Worm (Caenorhabditis elegans) whole organism, L4 larva: ENCODE measurements around the gene srh-36.

Source experiments
- F10B5.3 ChIP-seq: sonication (generic microtip); optimal IDR thresholded peaks from 2 replicates; lab custom pipeline; 2016; ENCODE audit warnings: mild to moderate bottlenecking, missing genetic modification characterization, missing compliant biosample characterization
- F26F4.8 ChIP-seq: fragments of 200-800 bp; sonication (Bioruptor generic); conservative IDR thresholded peaks from 2 replicates; pipeline ENCODE4 v1.3.6; 2022; ENCODE audit warnings: missing genetic modification characterization, missing compliant biosample characterization
- F37D6.2 ChIP-seq: sonication (generic microtip); optimal IDR thresholded peaks from 2 replicates; lab custom pipeline; 2016; ENCODE audit warnings: mild to moderate bottlenecking, missing genetic modification characterization, missing compliant biosample characterization
- F49E8.2 ChIP-seq: sonication (generic microtip); optimal IDR thresholded peaks from 2 replicates; lab custom pipeline; 2016; ENCODE audit warnings: missing compliant biosample characterization, mild to moderate bottlenecking, missing genetic modification characterization, borderline replicate concordance
- Y5F2A.4 ChIP-seq: fragments of 200-800 bp; sonication (Bioruptor generic); optimal IDR thresholded peaks from 2 replicates; lab custom pipeline; 2018; ENCODE audit warnings: mild to moderate bottlenecking, missing genetic modification characterization, missing compliant biosample characterization
- ama-1 ChIP-seq: fragments of 150-350 bp; optimal IDR thresholded peaks from 2 replicates; lab custom pipeline; 2014; ENCODE audit warnings: inconsistent platforms, mixed read lengths
- attf-4 ChIP-seq: sonication (generic microtip); optimal IDR thresholded peaks from 3 replicates; lab custom pipeline; 2017; ENCODE audit warnings: missing biosample characterization, missing genetic modification characterization
- ceh-20 ChIP-seq: fragments of 200-800 bp; sonication (Bioruptor generic); IDR thresholded peaks from 2 replicates; pipeline ENCODE4 v1.3.6; 2022; ENCODE audit warnings: missing genetic modification reagents, missing genetic modification characterization, missing compliant biosample characterization
- ceh-28 ChIP-seq: fragments of 150-350 bp; optimal IDR thresholded peaks from 2 replicates; lab custom pipeline; 2014; ENCODE audit warnings: missing biosample characterization, missing genetic modification reagents, missing genetic modification characterization
- daf-16 ChIP-seq, 3 experiments: sonication (generic microtip); optimal IDR thresholded peaks; 2 replicates each; lab custom pipeline; 2016 to 2017; ENCODE audit warnings: missing genetic modification characterization in 3 of 3, missing genetic modification reagents in 3 of 3, mild to moderate bottlenecking in 2 of 3, missing compliant biosample characterization in 2 of 3, missing biosample characterization in 1 of 3, moderate library complexity in 1 of 3
- dmd-6 ChIP-seq: fragments of 200-800 bp; sonication (Bioruptor generic); IDR thresholded peaks from 2 replicates; pipeline ENCODE4 v1.3.6; 2022; ENCODE audit warnings: missing genetic modification reagents, missing genetic modification characterization, missing compliant biosample characterization
- dmd-8 ChIP-seq: fragments of 200-800 bp; sonication (Bioruptor generic); IDR thresholded peaks from 2 replicates; pipeline ENCODE4 v1.3.6; 2022; ENCODE audit warnings: missing genetic modification characterization, missing compliant biosample characterization
- dpl-1 ChIP-seq: fragments of 150-350 bp; optimal IDR thresholded peaks from 2 replicates; lab custom pipeline; 2014; ENCODE audit warnings: missing biosample characterization, missing genetic modification reagents, missing genetic modification characterization
- fkh-10 ChIP-seq: fragments of 150-350 bp; optimal IDR thresholded peaks from 2 replicates; lab custom pipeline; 2014; ENCODE audit warnings: missing biosample characterization, missing genetic modification reagents, missing genetic modification characterization
- lin-15B ChIP-seq: fragments of 150-350 bp; sonication (generic microtip); optimal IDR thresholded peaks from 3 replicates; lab custom pipeline; 2014; ENCODE audit warnings: missing biosample characterization, missing genetic modification characterization
- lin-39 ChIP-seq: fragments of 150-350 bp; optimal IDR thresholded peaks from 2 replicates; lab custom pipeline; 2014; ENCODE audit warnings: missing biosample characterization, missing genetic modification reagents, missing genetic modification characterization
- lir-3 ChIP-seq: sonication (generic microtip); optimal IDR thresholded peaks from 2 replicates; lab custom pipeline; 2016; ENCODE audit warnings: mild to moderate bottlenecking, missing genetic modification characterization, missing compliant biosample characterization
- madf-5 ChIP-seq, 2 experiments: fragments of 200-800 bp; sonication (Bioruptor generic); IDR thresholded peaks; 2 replicates each; pipeline ENCODE4 v1.3.6; 2022; ENCODE audit warnings: missing compliant biosample characterization in 2 of 2, missing genetic modification characterization in 2 of 2
- mep-1 ChIP-seq: fragments of 150-350 bp; sonication (generic microtip); optimal IDR thresholded peaks from 3 replicates; lab custom pipeline; 2014; ENCODE audit warnings: missing biosample characterization, missing genetic modification characterization
- nhr-10 ChIP-seq: fragments of 150-350 bp; optimal IDR thresholded peaks from 2 replicates; lab custom pipeline; 2014; ENCODE audit warnings: missing biosample characterization, missing genetic modification characterization
- nhr-25 ChIP-seq: sonication (generic microtip); optimal IDR thresholded peaks from 2 replicates; lab custom pipeline; 2017; ENCODE audit warnings: missing genetic modification characterization, mild to moderate bottlenecking, missing compliant biosample characterization, antibody characterized with exemption, moderate library complexity, borderline replicate concordance; ENCODE audit not compliant: insufficient read depth
- nhr-28 ChIP-seq: fragments of 150-350 bp; optimal IDR thresholded peaks from 2 replicates; lab custom pipeline; 2014; ENCODE audit warnings: missing biosample characterization, missing genetic modification characterization
- nhr-41 ChIP-seq: fragments of 200-800 bp; sonication (Bioruptor generic); IDR thresholded peaks from 2 replicates; pipeline ENCODE4 v1.3.6; 2022; ENCODE audit warnings: missing genetic modification reagents, missing genetic modification characterization, missing compliant biosample characterization
- nhr-42 ChIP-seq: fragments of 200-800 bp; sonication (Bioruptor generic); IDR thresholded peaks from 2 replicates; pipeline ENCODE4 v1.3.6; 2022; ENCODE audit warnings: missing genetic modification characterization, missing compliant biosample characterization
- pha-4 ChIP-seq, 2 experiments: fragments of 150-350 bp in 1 of 2; fragments of 200-800 bp in 1 of 2; sonication (Bioruptor generic) in 1 of 2; IDR thresholded peaks in 1 of 2; optimal IDR thresholded peaks in 1 of 2; 2 replicates each; pipeline versions ENCODE4 v1.3.6 to Lab custom; 2014 to 2022; ENCODE audit warnings: missing genetic modification characterization in 2 of 2, missing genetic modification reagents in 2 of 2, missing biosample characterization in 1 of 2, missing compliant biosample characterization in 1 of 2
- php-3 ChIP-seq: fragments of 200-800 bp; sonication (Bioruptor generic); IDR thresholded peaks from 2 replicates; pipeline ENCODE4 v1.3.6; 2022; ENCODE audit warnings: missing genetic modification reagents, missing genetic modification characterization, missing compliant biosample characterization
- pqm-1 ChIP-seq: sonication (generic microtip); optimal IDR thresholded peaks from 2 replicates; lab custom pipeline; 2017; ENCODE audit warnings: missing biosample characterization, missing genetic modification characterization
- unc-62 ChIP-seq, 3 experiments: fragments of 150-350 bp in 1 of 3; sonication (generic microtip); optimal IDR thresholded peaks in 2 of 3; peaks in 1 of 3; 1 replicate in 1 of 3; 2 replicates in 2 of 3; lab custom pipeline; 2014 to 2017; ENCODE audit warnings: missing biosample characterization in 3 of 3, missing genetic modification characterization in 3 of 3, missing genetic modification reagents in 3 of 3, missing genotype in 1 of 3
- zag-1 ChIP-seq: fragments of 150-350 bp; optimal IDR thresholded peaks from 2 replicates; lab custom pipeline; 2014; ENCODE audit warnings: missing biosample characterization, missing genetic modification characterization
- zfp-2 ChIP-seq: sonication (generic microtip); optimal IDR thresholded peaks from 2 replicates; lab custom pipeline; 2016; ENCODE audit warnings: mild to moderate bottlenecking, missing genetic modification characterization, missing compliant biosample characterization
- zip-11 ChIP-seq: fragments of 200-800 bp; sonication (Bioruptor generic); IDR thresholded peaks from 2 replicates; pipeline ENCODE4 v1.3.6; 2022; ENCODE audit warnings: missing genetic modification characterization, missing compliant biosample characterization
- zip-2 ChIP-seq: fragments of 150-350 bp; optimal IDR thresholded peaks from 2 replicates; lab custom pipeline; 2014; ENCODE audit warnings: missing biosample characterization, missing genetic modification characterization

The srh-36 gene

ce11 chrV:2855473-2855872, 34.0 kb upstream of the srh-36 start, which contains the start of gene srj-57:
Gene srj-57 (minus strand): TSS chrV:2855573.
- TF ChIP-seq F49E8.2 (tag; lab: Kevin White, UChicago) (no peak), fkh-10 (GFP tag; lab: Kevin White, UChicago) (no peak), zag-1 (tag; lab: Kevin White, UChicago) (no peak), nhr-41 (GFP tag; lab: Robert Waterston, UW) (no peak), F10B5.3 (tag; lab: Kevin White, UChicago) (no peak), zip-2 (tag; lab: Kevin White, UChicago) (no peak), lir-3 (no peak), pha-4 (GFP tag; IDR thresholded peaks at IDR 0.05; lab: Robert Waterston, UW) (no peak), pha-4 (tag; optimal IDR thresholded peaks at IDR 0.05; lab: Kevin White, UChicago) (no peak), lin-15B (tag; lab: Kevin White, UChicago) (no peak), F37D6.2 (tag; lab: Kevin White, UChicago) (no peak), php-3 (no peak), unc-62 (GFP tag; optimal IDR thresholded peaks at IDR 0.05 in 1 of 2; lab: Kevin White, UChicago) (no peak), unc-62 (tag; optimal IDR thresholded peaks at IDR 0.05; lab: Kevin White, UChicago) (no peak), dpl-1 (GFP tag; lab: Kevin White, UChicago) (no peak)

- no peak for TF ChIP-seq ceh-28 (tag; lab: Kevin White, UChicago)
- TF ChIP-seq lin-39 (tag; lab: Kevin White, UChicago): no peak
- peak; percentile 70 for TF ChIP-seq php-3
- no peak for TF ChIP-seq daf-16 (GFP tag; optimal IDR thresholded peaks at IDR 0.05; lab: Kevin White, UChicago)
- TF ChIP-seq daf-16 (tag; optimal IDR thresholded peaks at IDR 0.05; lab: Kevin White, UChicago): peak; percentile 45
- TF ChIP-seq dmd-6 (GFP tag; lab: Robert Waterston, UW): peak; percentile 90
- peak; percentile 43 for TF ChIP-seq pqm-1 (tag; lab: Kevin White, UChicago)
- peak; percentile 84 for TF ChIP-seq nhr-28
Observed at ce11 chrV:2849071-2849470, 27.6 kb upstream of the srh-36 start, which contains the start of gene ugt-53. Gene ugt-53 (plus strand): TSS chrV:2849343.

- TF ChIP-seq F26F4.8 (GFP tag; lab: Robert Waterston, UW): no peak
- TF ChIP-seq Y5F2A.4 (GFP tag; lab: Kevin White, UChicago): no peak
- peak; percentile 74 for TF ChIP-seq pqm-1 (tag; lab: Kevin White, UChicago)
- no peak for TF ChIP-seq ama-1 (lab: Kevin White, UChicago)
- no peak for TF ChIP-seq nhr-10 (tag; lab: Kevin White, UChicago)
- TF ChIP-seq nhr-42 (GFP tag; lab: Robert Waterston, UW): no peak
- TF ChIP-seq attf-4 (tag; lab: Kevin White, UChicago): no peak
- no peak for TF ChIP-seq ceh-20 (GFP tag; lab: Robert Waterston, UW)
- TF ChIP-seq nhr-25: no peak
- no peak for TF ChIP-seq zip-11 (GFP tag; lab: Robert Waterston, UW)
- no peak for TF ChIP-seq madf-5 (GFP tag; IDR thresholded peaks at IDR 0.05; lab: Robert Waterston, UW)
- no peak for TF ChIP-seq zfp-2 (tag; lab: Kevin White, UChicago)
- TF ChIP-seq daf-16 (GFP tag; optimal IDR thresholded peaks at IDR 0.05; lab: Kevin White, UChicago): no peak
- TF ChIP-seq daf-16 (tag; optimal IDR thresholded peaks at IDR 0.05; lab: Kevin White, UChicago): peak; percentile 56
- no peak for TF ChIP-seq F49E8.2 (tag; lab: Kevin White, UChicago)
- peak; percentile 68 for TF ChIP-seq nhr-28
- TF ChIP-seq lin-15B (tag; lab: Kevin White, UChicago): no peak
- no peak for TF ChIP-seq unc-62 (GFP tag; optimal IDR thresholded peaks at IDR 0.05 in 1 of 2; lab: Kevin White, UChicago)
- no peak for TF ChIP-seq unc-62 (tag; optimal IDR thresholded peaks at IDR 0.05; lab: Kevin White, UChicago)
- TF ChIP-seq dmd-8 (GFP tag; lab: Robert Waterston, UW): no peak
- no peak for TF ChIP-seq lir-3
- TF ChIP-seq mep-1 (tag; lab: Kevin White, UChicago): no peak
- TF ChIP-seq dmd-6 (GFP tag; lab: Robert Waterston, UW): peak; percentile 91
- TF ChIP-seq, all 104 proteins: peak for 4
Observed at ce11 chrV:2848290-2848937, 26.9 kb upstream of the srh-36 start, which contains the start of gene srj-49. Gene srj-49 (minus strand): TSS chrV:2848340.
